Worm (Caenorhabditis elegans): Measurements from ENCODE around the gene str-206.
A peak's percentile ranks its signal among the peaks of the same experiment; 100 is the strongest.

Gene str-206

ce11 chrV:6223315-6224018 lies 5.5 kb downstream of the str-206 start:
- TF ChIP-seq nhr-25 (tag; optimal IDR thresholded peaks at IDR 0.05) = no peak
- peak; percentile 11 for TF ChIP-seq mab-5 (tag; optimal IDR thresholded peaks at IDR 0.05)
- TF ChIP-seq sma-9 (GFP tag; optimal IDR thresholded peaks at IDR 0.05) = peak; percentile 31
- no peak for TF ChIP-seq sma-9 (tag; optimal IDR thresholded peaks at IDR 0.05)
- TF ChIP-seq ceh-16 (tag; optimal IDR thresholded peaks at IDR 0.05) = no peak

DNA sequence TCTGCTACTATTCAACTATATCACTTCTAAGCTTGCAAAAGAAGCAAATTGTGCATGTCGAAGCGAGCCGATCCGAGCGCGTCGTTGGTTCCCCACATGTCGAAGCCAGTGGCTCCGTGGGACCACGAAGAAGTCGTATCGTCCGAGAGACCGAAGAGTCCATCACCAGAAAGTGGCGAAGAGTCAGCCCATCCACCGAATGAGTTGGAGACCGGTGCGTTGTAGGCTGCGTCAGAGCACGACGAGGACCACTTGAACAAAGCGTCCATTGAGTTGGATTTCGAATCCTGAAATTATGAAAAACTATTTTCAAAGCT lies 6.0 kb downstream of the str-206 start:
- TF ChIP-seq R02D3.7 (tag; optimal IDR thresholded peaks at IDR 0.05) = no peak
- no peak for TF ChIP-seq nhr-77 (tag; optimal IDR thresholded peaks at IDR 0.05)
- no peak for TF ChIP-seq nhr-25 (tag; optimal IDR thresholded peaks at IDR 0.05)
- no peak for TF ChIP-seq sem-4 (tag; optimal IDR thresholded peaks at IDR 0.05)
- no peak for TF ChIP-seq lin-39 (tag; optimal IDR thresholded peaks at IDR 0.05)
- TF ChIP-seq nhr-12 (tag; optimal IDR thresholded peaks at IDR 0.05) = no peak
- no peak for TF ChIP-seq elt-3 (tag; optimal IDR thresholded peaks at IDR 0.05)
- TF ChIP-seq lin-11 (tag; optimal IDR thresholded peaks at IDR 0.05) = no peak
- TF ChIP-seq crh-2 (tag; optimal IDR thresholded peaks at IDR 0.05) = no peak
- TF ChIP-seq mdl-1 (tag; optimal IDR thresholded peaks at IDR 0.05) = no peak
- no peak for TF ChIP-seq blmp-1 (tag; optimal IDR thresholded peaks at IDR 0.05; ENCODE audit: insufficient read depth)
- TF ChIP-seq skn-1 (tag; optimal IDR thresholded peaks at IDR 0.05) = no peak
- no peak for TF ChIP-seq lsy-2 (tag; optimal IDR thresholded peaks at IDR 0.05)

DNA sequence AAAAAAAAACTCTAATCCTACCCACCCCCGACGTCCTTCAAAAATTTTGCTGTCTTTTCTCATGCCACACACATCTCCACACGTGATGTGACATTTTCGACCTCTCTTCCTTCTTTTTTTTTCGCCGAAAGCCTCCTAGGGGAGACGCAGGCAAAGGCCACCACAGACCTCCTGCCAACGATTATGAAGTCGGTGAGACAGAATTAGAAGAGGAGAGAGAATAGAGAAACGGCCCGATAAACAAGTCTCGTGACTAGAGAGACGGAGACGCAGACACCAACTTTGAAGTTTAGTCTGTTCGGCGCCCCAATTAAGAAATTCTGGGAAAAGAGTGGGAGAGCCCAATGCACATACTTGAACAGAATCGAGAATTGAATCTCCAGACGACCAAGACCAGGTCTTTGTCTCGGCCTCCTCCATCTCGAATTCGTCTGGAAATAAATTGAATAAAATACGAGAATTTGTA lies 6.6 kb downstream of the str-206 start:
- TF ChIP-seq peb-1 (tag; optimal IDR thresholded peaks at IDR 0.05) (no peak), lin-13 (GFP tag; optimal IDR thresholded peaks at IDR 0.05) (peak; percentile 94), unc-39 (tag; optimal IDR thresholded peaks at IDR 0.05) (no peak), ceh-82 (tag; optimal IDR thresholded peaks at IDR 0.05) (no peak), sma-3 (GFP tag; optimal IDR thresholded peaks at IDR 0.05) (peak; percentile 96), lsy-2 (tag; optimal IDR thresholded peaks at IDR 0.05) (peak; percentile 80 to 94), nhr-12 (tag; optimal IDR thresholded peaks at IDR 0.05) (peak; percentile 24), ztf-4 (tag; optimal IDR thresholded peaks at IDR 0.05) (peak; percentile 98), nhr-6 (tag; optimal IDR thresholded peaks at IDR 0.05) (peak; percentile 90), fos-1 (tag; optimal IDR thresholded peaks at IDR 0.05) (peak; percentile 85), unc-55 (GFP tag; optimal IDR thresholded peaks at IDR 0.05) (peak; percentile 82), lin-39 (tag; optimal IDR thresholded peaks at IDR 0.05) (peak; percentile 15), alr-1 (tag; optimal IDR thresholded peaks at IDR 0.05) (no peak), snpc-4 (tag; optimal IDR thresholded peaks at IDR 0.05) (peak; percentile 60), ceh-16 (tag; optimal IDR thresholded peaks at IDR 0.05) (peak; percentile 65), nhr-23 (tag; optimal IDR thresholded peaks at IDR 0.05) (peak; percentile 70), mbf-1 (tag; optimal IDR thresholded peaks at IDR 0.05) (peak; percentile 28), R02D3.7 (tag; optimal IDR thresholded peaks at IDR 0.05) (no peak), nhr-237 (tag; optimal IDR thresholded peaks at IDR 0.05) (peak; percentile 37), crh-2 (tag; optimal IDR thresholded peaks at IDR 0.05) (peak; percentile 98), C34F6.9 (tag; optimal IDR thresholded peaks at IDR 0.05) (peak; percentile 98), mdl-1 (tag; optimal IDR thresholded peaks at IDR 0.05) (peak; percentile 94 to 97), blmp-1 (tag; optimal IDR thresholded peaks at IDR 0.05; ENCODE audit: insufficient read depth) (peak; percentile 27), zag-1 (tag; optimal IDR thresholded peaks at IDR 0.05) (peak; percentile 97), nhr-77 (tag; optimal IDR thresholded peaks at IDR 0.05) (peak; percentile 64), sma-9 (GFP tag; optimal IDR thresholded peaks at IDR 0.05) (peak; percentile 99), sma-9 (tag; optimal IDR thresholded peaks at IDR 0.05) (no peak), ztf-1 (GFP tag; conservative IDR thresholded peaks at IDR 0.05) (no peak), Y55F3AM.14 (GFP tag; optimal IDR thresholded peaks at IDR 0.05) (peak; percentile 90), mab-5 (tag; optimal IDR thresholded peaks at IDR 0.05) (peak; percentile 91), ama-1 (optimal IDR thresholded peaks at IDR 0.05) (peak; percentile 94), aly-2 (tag; optimal IDR thresholded peaks at IDR 0.05) (no peak), nhr-129 (tag; optimal IDR thresholded peaks at IDR 0.05) (peak; percentile 98), elt-3 (tag; optimal IDR thresholded peaks at IDR 0.05) (no peak), nhr-21 (tag; optimal IDR thresholded peaks at IDR 0.05) (peak; percentile 97), unc-62 (GFP tag; optimal IDR thresholded peaks at IDR 0.05) (peak; percentile 88), nhr-10 (tag; optimal IDR thresholded peaks at IDR 0.05) (peak; percentile 83), sem-4 (tag; optimal IDR thresholded peaks at IDR 0.05) (peak; percentile 93), skn-1 (tag; optimal IDR thresholded peaks at IDR 0.05) (no peak), F13H6.1 (tag; optimal IDR thresholded peaks at IDR 0.05) (peak; percentile 98), dmd-4 (tag; optimal IDR thresholded peaks at IDR 0.05) (no peak), ztf-11 (tag; optimal IDR thresholded peaks at IDR 0.05) (no peak), gmeb-1 (tag; optimal IDR thresholded peaks at IDR 0.05) (peak; percentile 85), egl-27 (tag; optimal IDR thresholded peaks at IDR 0.05) (peak; percentile 96), nhr-25 (tag; optimal IDR thresholded peaks at IDR 0.05) (peak; percentile 98), ZK546.5 (tag; optimal IDR thresholded peaks at IDR 0.05) (peak; percentile 52), nhr-11 (tag; optimal IDR thresholded peaks at IDR 0.05) (no peak)

Data from whole organism, L2 larva.